Fruit fly (Drosophila melanogaster) whole organism, embryonic: Measurements from ENCODE around the gene Sfp23F.

ENCODE experiments used
- CG10267 ChIP-seq: fragments of 200-800 bp; sonication (Bioruptor generic); optimal IDR thresholded peaks from 2 replicates; lab custom pipeline; 2018; ENCODE audit warnings: missing biosample characterization, mild to moderate bottlenecking, missing genetic modification characterization, moderate library complexity
- CG10462 ChIP-seq: fragments of 200-800 bp; sonication (Bioruptor generic); optimal IDR thresholded peaks from 2 replicates; lab custom pipeline; 2016; ENCODE audit warnings: missing biosample characterization, missing genetic modification characterization
- CG11247 ChIP-seq: fragments of 200-800 bp; sonication (Bioruptor generic); IDR thresholded peaks from 2 replicates; pipeline ENCODE4 v1.3.6; 2022; ENCODE audit warnings: missing biosample characterization, missing genetic modification characterization
- CG14441 ChIP-seq: fragments of 200-800 bp; sonication (Bioruptor generic); IDR thresholded peaks from 2 replicates; pipeline ENCODE4 v1.3.6; 2022; ENCODE audit warnings: missing biosample characterization, missing genetic modification characterization
- CG15696 ChIP-seq: fragments of 200-800 bp; sonication (Bioruptor generic); optimal IDR thresholded peaks from 2 replicates; lab custom pipeline; 2019; ENCODE audit warnings: missing biosample characterization, mild to moderate bottlenecking, missing genetic modification characterization, moderate library complexity
- CG17612 ChIP-seq: fragments of 200-800 bp; sonication (Bioruptor generic); IDR thresholded peaks from 2 replicates; pipeline ENCODE4 v1.3.6; 2022; ENCODE audit warnings: missing biosample characterization, missing genetic modification characterization
- CG17802 ChIP-seq: fragments of 200-800 bp; sonication (Bioruptor generic); optimal IDR thresholded peaks from 2 replicates; lab custom pipeline; 2018; ENCODE audit warnings: missing biosample characterization, mild to moderate bottlenecking, missing genetic modification characterization, moderate library complexity
- CG18262 ChIP-seq: fragments of 200-800 bp; optimal IDR thresholded peaks from 3 replicates; lab custom pipeline; 2019; ENCODE audit warnings: missing biosample characterization, mild to moderate bottlenecking, missing genetic modification characterization, moderate library complexity
- CG2889 ChIP-seq: fragments of 200-800 bp; sonication (Bioruptor generic); IDR thresholded peaks from 3 replicates; pipeline ENCODE4 v1.3.6; 2022; ENCODE audit warnings: missing biosample characterization, missing genetic modification characterization
- CG30020 ChIP-seq: fragments of 200-800 bp; optimal IDR thresholded peaks from 2 replicates; lab custom pipeline; 2019; ENCODE audit warnings: missing biosample characterization, mild to moderate bottlenecking, missing genetic modification characterization, moderate library complexity
- CG3163 ChIP-seq: fragments of 200-800 bp; sonication (Bioruptor generic); optimal IDR thresholded peaks from 3 replicates; lab custom pipeline; 2016; ENCODE audit warnings: missing biosample characterization, missing genetic modification characterization
- CG4404 ChIP-seq: fragments of 200-800 bp; sonication (Bioruptor generic); IDR thresholded peaks from 2 replicates; pipeline ENCODE4 v1.3.6; 2022; ENCODE audit warnings: missing biosample characterization, missing genetic modification characterization
- CG5245 ChIP-seq: fragments of 200-800 bp; sonication (Bioruptor generic); optimal IDR thresholded peaks from 3 replicates; lab custom pipeline; 2016; ENCODE audit warnings: missing biosample characterization, missing genetic modification characterization
- CG6813 ChIP-seq: fragments of 200-800 bp; sonication (Bioruptor generic); optimal IDR thresholded peaks from 2 replicates; lab custom pipeline; 2017; ENCODE audit warnings: missing biosample characterization, missing genetic modification characterization, mild to moderate bottlenecking, moderate library complexity, missing genetic modification reagents
- CG7372 ChIP-seq: fragments of 200-800 bp; sonication (Bioruptor generic); IDR thresholded peaks from 2 replicates; pipeline ENCODE4 v1.3.6; 2022; ENCODE audit warnings: missing biosample characterization, missing genetic modification characterization
- CG8290 ChIP-seq, 3 experiments: fragments of 200-800 bp; sonication (Bioruptor generic); optimal IDR thresholded peaks; 2 replicates each; lab custom pipeline; 2016 to 2019; ENCODE audit warnings: missing biosample characterization in 3 of 3, missing genetic modification characterization in 3 of 3, mild to moderate bottlenecking in 2 of 3, moderate library complexity in 1 of 3
- CG8944 ChIP-seq: fragments of 200-800 bp; sonication (Bioruptor generic); optimal IDR thresholded peaks from 3 replicates; lab custom pipeline; 2016; ENCODE audit warnings: missing biosample characterization, missing genetic modification characterization
- Dbx ChIP-seq: fragments of 200-800 bp; sonication (Bioruptor generic); IDR thresholded peaks from 3 replicates; pipeline ENCODE4 v1.3.6; 2022; ENCODE audit warnings: missing biosample characterization, missing genetic modification characterization
- Elba2 ChIP-seq: fragments of 200-800 bp; sonication (Bioruptor generic); optimal IDR thresholded peaks from 3 replicates; lab custom pipeline; 2016; ENCODE audit warnings: missing biosample characterization, missing genetic modification characterization
- HLH4C ChIP-seq: fragments of 200-800 bp; sonication (Bioruptor generic); IDR thresholded peaks from 3 replicates; pipeline ENCODE4 v1.3.6; 2022; ENCODE audit warnings: missing biosample characterization, missing genetic modification characterization; ENCODE audit not compliant: partially characterized antibody
- HmgZ ChIP-seq: fragments of 200-800 bp; sonication (Bioruptor generic); optimal IDR thresholded peaks from 2 replicates; lab custom pipeline; 2018; ENCODE audit warnings: missing biosample characterization, mild to moderate bottlenecking, missing genetic modification characterization
- Hmx ChIP-seq: fragments of 200-800 bp; sonication (Bioruptor generic); optimal IDR thresholded peaks from 2 replicates; lab custom pipeline; 2016; ENCODE audit warnings: missing biosample characterization, missing genetic modification characterization
- Hr51 ChIP-seq, 2 experiments: fragments of 200-800 bp; sonication (Bioruptor generic); optimal IDR thresholded peaks; 2 replicates in 1 of 2; 3 replicates in 1 of 2; lab custom pipeline; 2016 to 2018; ENCODE audit warnings: missing biosample characterization in 2 of 2, missing genetic modification characterization in 2 of 2, mild to moderate bottlenecking in 1 of 2, moderate library complexity in 1 of 2
- Mad ChIP-seq: fragments of 200-800 bp; sonication (Bioruptor generic); optimal IDR thresholded peaks from 2 replicates; lab custom pipeline; 2016; ENCODE audit warnings: missing biosample characterization, missing genetic modification characterization
- Med ChIP-seq: fragments of 200-800 bp; sonication (Bioruptor generic); peaks from one replicate; lab custom pipeline; 2016; ENCODE audit warnings: missing biosample characterization, missing genetic modification characterization, mild to moderate bottlenecking, inconsistent platforms, moderate library complexity
- Sox102F ChIP-seq: fragments of 200-800 bp; sonication (Bioruptor generic); optimal IDR thresholded peaks from 2 replicates; lab custom pipeline; 2018; ENCODE audit warnings: missing biosample characterization, mild to moderate bottlenecking, missing genetic modification characterization, moderate library complexity
- Taf1 ChIP-seq: fragments of 200-800 bp; sonication (Bioruptor generic); IDR thresholded peaks from 2 replicates; pipeline ENCODE4 v1.3.6; 2022; ENCODE audit warnings: missing biosample characterization, missing genetic modification characterization
- bbx ChIP-seq: fragments of 200-800 bp; sonication (Bioruptor generic); IDR thresholded peaks from 2 replicates; pipeline ENCODE4 v1.3.6; 2022; ENCODE audit warnings: missing biosample characterization, missing genetic modification characterization; ENCODE audit not compliant: partially characterized antibody
- bigmax ChIP-seq: fragments of 200-800 bp; sonication (Bioruptor generic); optimal IDR thresholded peaks from 2 replicates; lab custom pipeline; 2018; ENCODE audit warnings: missing biosample characterization, mild to moderate bottlenecking, missing genetic modification characterization
- cato ChIP-seq: fragments of 200-800 bp; sonication (Bioruptor generic); optimal IDR thresholded peaks from 2 replicates; lab custom pipeline; 2016; ENCODE audit warnings: missing biosample characterization, missing genetic modification characterization, borderline replicate concordance
- chm ChIP-seq: fragments of 200-800 bp; sonication (Bioruptor generic); IDR thresholded peaks from 2 replicates; pipeline ENCODE4 v1.3.6; 2022; ENCODE audit warnings: missing biosample characterization, missing genetic modification characterization
- ci ChIP-seq: fragments of 200-800 bp; sonication (Bioruptor generic); IDR thresholded peaks from 3 replicates; pipeline ENCODE4 v1.3.6; 2022; ENCODE audit warnings: missing biosample characterization, missing genetic modification characterization
- crc ChIP-seq: fragments of 200-800 bp; sonication (Bioruptor generic); optimal IDR thresholded peaks from 2 replicates; lab custom pipeline; 2016; ENCODE audit warnings: missing biosample characterization, missing genetic modification characterization
- dati ChIP-seq: fragments of 200-800 bp; sonication (Bioruptor generic); IDR thresholded peaks from 2 replicates; pipeline ENCODE4 v1.3.6; 2022; ENCODE audit warnings: missing biosample characterization, missing genetic modification characterization
- dmrt11E ChIP-seq: fragments of 200-800 bp; sonication (Bioruptor generic); optimal IDR thresholded peaks from 3 replicates; lab custom pipeline; 2018; ENCODE audit warnings: missing biosample characterization, mild to moderate bottlenecking, missing genetic modification characterization, moderate library complexity
- gsb-n ChIP-seq: fragments of 200-800 bp; sonication (Bioruptor generic); optimal IDR thresholded peaks from 3 replicates; lab custom pipeline; 2018; ENCODE audit warnings: missing biosample characterization, mild to moderate bottlenecking, missing genetic modification characterization
- lab ChIP-seq: fragments of 200-800 bp; sonication (Bioruptor generic); optimal IDR thresholded peaks from 3 replicates; lab custom pipeline; 2017; ENCODE audit warnings: missing biosample characterization, missing genetic modification characterization, mild to moderate bottlenecking, moderate library complexity, missing genetic modification reagents
- lola ChIP-seq, 3 experiments: fragments of >200 bp in 2 of 3; fragments of 200-800 bp in 1 of 3; sonication (Bioruptor generic) in 1 of 3; optimal IDR thresholded peaks; 2 replicates each; lab custom pipeline; 2017 to 2019; ENCODE audit warnings: missing biosample characterization in 3 of 3, missing genetic modification characterization in 3 of 3, mild to moderate bottlenecking in 1 of 3, moderate library complexity in 1 of 3
- lov ChIP-seq, 2 experiments: fragments of 200-800 bp in 1 of 2; fragments of >200 bp in 1 of 2; sonication (Bioruptor generic) in 1 of 2; IDR thresholded peaks in 1 of 2; optimal IDR thresholded peaks in 1 of 2; 2 replicates in 1 of 2; 3 replicates in 1 of 2; pipeline versions ENCODE4 v1.3.6 to Lab custom; 2017 to 2022; ENCODE audit warnings: missing biosample characterization in 1 of 2, missing genetic modification characterization in 1 of 2
- nom ChIP-seq: fragments of 200-800 bp; sonication (Bioruptor generic); optimal IDR thresholded peaks from 2 replicates; lab custom pipeline; 2017; ENCODE audit warnings: missing biosample characterization, missing genetic modification characterization, mild to moderate bottlenecking, moderate library complexity, missing genetic modification reagents
- oc ChIP-seq: fragments of 200-800 bp; sonication (Bioruptor generic); optimal IDR thresholded peaks from 2 replicates; lab custom pipeline; 2018; ENCODE audit warnings: missing biosample characterization, mild to moderate bottlenecking, missing genetic modification characterization, moderate library complexity
- sd ChIP-seq: fragments of 200-800 bp; sonication (Bioruptor generic); optimal IDR thresholded peaks from 3 replicates; lab custom pipeline; 2018; ENCODE audit warnings: missing biosample characterization, mild to moderate bottlenecking, missing genetic modification characterization, moderate library complexity
- slp2 ChIP-seq: fragments of 200-800 bp; sonication (Bioruptor generic); optimal IDR thresholded peaks from 2 replicates; lab custom pipeline; 2016; ENCODE audit warnings: missing biosample characterization, missing genetic modification characterization
- sna ChIP-seq: fragments of 200-800 bp; sonication (Bioruptor generic); IDR thresholded peaks from 2 replicates; pipeline ENCODE4 v1.3.6; 2022; ENCODE audit warnings: missing biosample characterization, missing genetic modification characterization; ENCODE audit not compliant: partially characterized antibody
- stwl ChIP-seq: fragments of 200-800 bp; sonication (Bioruptor generic); optimal IDR thresholded peaks from 3 replicates; lab custom pipeline; 2018; ENCODE audit warnings: missing biosample characterization, mild to moderate bottlenecking, missing genetic modification characterization, moderate library complexity
- tgo ChIP-seq: fragments of 200-800 bp; sonication (Bioruptor generic); IDR thresholded peaks from 3 replicates; pipeline ENCODE4 v1.3.6; 2022; ENCODE audit warnings: missing biosample characterization, missing genetic modification characterization
- tin ChIP-seq: fragments of 200-800 bp; sonication (Bioruptor generic); optimal IDR thresholded peaks from 3 replicates; lab custom pipeline; 2016; ENCODE audit warnings: missing biosample characterization, missing genetic modification characterization
- tna ChIP-seq: fragments of 200-800 bp; sonication (Bioruptor generic); IDR thresholded peaks from 2 replicates; pipeline ENCODE4 v1.3.6; 2022; ENCODE audit warnings: missing biosample characterization, missing genetic modification characterization; ENCODE audit not compliant: partially characterized antibody

The Sfp23F gene

DNA sequence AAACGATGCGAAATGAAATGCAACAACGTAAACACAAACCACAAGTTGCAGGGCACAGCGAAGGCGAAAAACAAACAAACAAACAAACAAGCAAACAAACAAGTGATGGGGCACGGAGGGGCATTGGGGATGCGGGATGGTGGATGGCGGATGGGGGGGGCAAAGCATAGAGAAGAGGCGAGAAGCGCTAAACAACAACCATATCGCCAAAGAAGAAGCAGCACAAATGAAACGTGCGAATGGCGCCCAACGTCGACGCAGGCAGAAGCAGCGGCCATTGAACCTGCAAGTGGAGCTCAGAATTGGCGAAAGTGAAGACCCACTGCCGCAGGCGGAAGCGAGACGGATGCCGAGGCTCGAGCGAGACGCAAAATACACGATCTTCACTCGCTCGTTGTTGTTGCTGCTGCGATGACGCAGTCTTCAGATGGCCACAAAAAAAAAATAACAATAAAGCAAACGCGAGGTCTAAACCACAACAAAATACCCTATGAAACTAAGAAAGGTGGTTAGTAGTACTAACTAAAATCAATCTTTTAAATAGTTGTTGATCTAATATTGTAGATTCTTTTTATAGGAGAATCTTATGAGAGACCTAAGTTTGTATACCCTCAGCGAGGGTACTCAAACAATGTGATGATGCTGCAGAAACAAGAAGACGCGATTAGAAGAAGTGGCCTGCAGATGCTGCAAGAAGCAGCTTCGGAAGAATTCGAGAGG, 41.6 kb downstream of the Sfp23F start (continued):
- TF ChIP-seq Hr51 (GFP tag; optimal IDR thresholded peaks at IDR 0.05; lab: Kevin White, UChicago) (no peak), dati (GFP tag; lab: Robert Waterston, UW) (no peak), CG3163 (GFP tag; lab: Kevin White, UChicago) (no peak), CG11247 (no peak), tin (GFP tag; lab: Kevin White, UChicago) (no peak), ci (GFP tag; lab: Robert Waterston, UW) (peak; percentile 60; the same call in 1 of the 3 replicates), lola (GFP tag; optimal IDR thresholded peaks at IDR 0.05; lab: Kevin White, UChicago) (peak in 1 of 3 experiments; percentile 14), cato (GFP tag; lab: Kevin White, UChicago) (no peak), CG2889 (GFP tag; lab: Robert Waterston, UW) (no peak), bigmax (GFP tag; lab: Kevin White, UChicago) (no peak), tna (0 out of 2 replicates have a peak, but pooled peaks have one; percentile 19), lab (GFP tag; lab: Kevin White, UChicago) (no peak), crc (GFP tag; lab: Kevin White, UChicago) (no peak), oc (tag; lab: Kevin White, UChicago) (no peak), chm (GFP tag; lab: Robert Waterston, UW) (peak; percentile 24; the same call in 1 of the 2 replicates), slp2 (GFP tag; lab: Kevin White, UChicago) (no peak), Mad (GFP tag; lab: Kevin White, UChicago) (no peak), CG10267 (tag; lab: Kevin White, UChicago) (no peak), dmrt11E (tag; lab: Kevin White, UChicago) (no peak), CG15696 (tag; lab: Kevin White, UChicago) (no peak), CG4404 (no peak), nom (GFP tag; lab: Kevin White, UChicago) (peak; percentile 8), sd (no peak), Taf1 (GFP tag; lab: Robert Waterston, UW) (no peak), stwl (tag; lab: Kevin White, UChicago) (no peak), CG7372 (no peak), sna (GFP tag; lab: Robert Waterston, UW) (no peak), CG6813 (GFP tag; lab: Kevin White, UChicago) (peak; percentile 16), CG14441 (GFP tag; lab: Robert Waterston, UW) (no peak), CG8290 (GFP tag; optimal IDR thresholded peaks at IDR 0.05; lab: Kevin White, UChicago) (no peak), CG8290 (tag; optimal IDR thresholded peaks at IDR 0.05; lab: Kevin White, UChicago) (no peak), CG18262 (tag; lab: Kevin White, UChicago) (peak; percentile 1), CG5245 (GFP tag; lab: Kevin White, UChicago) (no peak), CG30020 (tag; lab: Kevin White, UChicago) (no peak), Sox102F (GFP tag; lab: Kevin White, UChicago) (no peak), HLH4C (no peak), gsb-n (tag; lab: Kevin White, UChicago) (no peak), HmgZ (tag; lab: Kevin White, UChicago) (no peak), CG17802 (tag; lab: Kevin White, UChicago) (no peak), Med (GFP tag; lab: Kevin White, UChicago) (peak; percentile 49), tgo (no peak), Dbx (0 out of 3 replicates have a peak, but pooled peaks have one; percentile 23), Elba2 (GFP tag; lab: Kevin White, UChicago) (no peak), Hmx (GFP tag; lab: Kevin White, UChicago) (no peak), lov (optimal IDR thresholded peaks at IDR 0.05; lab: Kevin White, UChicago) (no peak), lov (GFP tag; IDR thresholded peaks at IDR 0.05; lab: Robert Waterston, UW) (no peak), CG17612 (GFP tag; lab: Robert Waterston, UW) (no peak), CG10462 (GFP tag; lab: Kevin White, UChicago) (no peak), bbx (GFP tag; lab: Robert Waterston, UW) (no peak), CG8944 (no peak)
